Fruit fly (Drosophila melanogaster): Measurements from ENCODE around the gene Teh4.

Gene Teh4

DNA sequence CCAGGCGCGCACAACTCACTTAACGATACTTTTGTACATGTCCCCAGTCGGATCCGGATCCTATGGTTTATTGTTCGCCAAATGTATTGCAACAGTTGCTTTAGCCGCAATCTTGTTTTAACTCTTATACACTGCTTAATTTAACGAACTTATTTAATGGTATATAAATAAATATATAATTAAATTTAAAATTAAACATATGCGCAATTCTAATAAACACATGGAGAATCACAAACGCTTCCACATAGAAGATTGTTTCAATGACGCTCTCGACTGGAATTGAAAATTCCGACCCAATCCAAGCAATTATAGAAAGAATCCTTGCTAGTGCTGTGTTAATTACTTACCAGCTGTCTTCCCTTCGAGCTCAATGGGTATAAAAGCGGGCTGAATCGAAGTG lies 36.9 kb downstream of the Teh4 start, which contains the start of gene Akh:
Akh (plus strand) TSS at position 301 of the 400 bp plus-strand sequence.
- no peak for TF ChIP-seq CG33017 (tag; optimal IDR thresholded peaks at IDR 0.05)
- TF ChIP-seq CG7045 (GFP tag; optimal IDR thresholded peaks at IDR 0.05): no peak
- TF ChIP-seq Crg-1 (GFP tag; optimal IDR thresholded peaks at IDR 0.05): no peak
- no peak for TF ChIP-seq cic (GFP tag; optimal IDR thresholded peaks at IDR 0.05)
- TF ChIP-seq CG1620 (GFP tag; optimal IDR thresholded peaks at IDR 0.05): no peak
- TF ChIP-seq bab1 (GFP tag; optimal IDR thresholded peaks at IDR 0.05): no peak
- TF ChIP-seq CG7101 (tag; optimal IDR thresholded peaks at IDR 0.05): no peak
- TF ChIP-seq ovo (GFP tag; optimal IDR thresholded peaks at IDR 0.05): no peak
- no peak for TF ChIP-seq toe (GFP tag; optimal IDR thresholded peaks at IDR 0.05)

DNA sequence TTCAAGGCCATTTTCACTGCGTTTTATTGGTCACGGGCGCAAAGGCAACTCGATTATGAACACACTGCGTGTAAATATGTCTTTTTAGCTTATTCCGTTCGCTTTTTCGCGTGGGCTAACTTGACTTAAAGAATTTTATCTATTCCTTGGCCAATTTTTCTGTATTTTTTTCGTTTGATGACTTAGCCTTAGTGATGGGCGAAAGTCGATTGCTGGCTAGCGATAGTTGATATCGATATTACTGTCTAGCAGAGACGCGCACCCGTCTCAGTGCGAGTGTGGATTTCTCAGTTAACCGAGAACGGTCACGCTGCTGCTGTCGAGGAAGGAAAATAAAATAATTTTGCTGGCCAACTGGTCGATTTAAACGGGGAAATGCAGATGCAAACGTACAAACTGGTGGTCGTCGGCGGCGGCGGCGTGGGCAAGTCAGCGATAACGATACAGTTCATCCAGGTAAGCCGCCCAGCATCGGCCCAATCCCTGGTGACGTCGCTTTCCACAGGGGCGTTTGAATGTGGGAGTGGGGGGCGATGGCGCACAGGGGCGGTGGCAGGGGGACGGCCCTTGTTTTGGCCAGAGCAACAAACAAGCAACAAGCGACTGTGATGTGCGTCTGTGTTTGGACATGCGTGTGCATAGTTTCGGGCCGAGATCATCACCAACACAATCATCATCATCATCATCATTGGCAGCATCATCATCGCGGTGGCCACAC lies 39.1 kb downstream of the Teh4 start, which contains the start of the genes Rop and Ras64B:
Rop (minus strand) TSS at position 193 of the 718 bp plus-strand sequence.
Ras64B (plus strand) TSS at position 273 of the 718 bp plus-strand sequence.
- TF ChIP-seq pad (GFP tag; optimal IDR thresholded peaks at IDR 0.05): no peak
- TF ChIP-seq CG33017 (tag; optimal IDR thresholded peaks at IDR 0.05): peak; percentile 24
- TF ChIP-seq Clk (GFP tag; optimal IDR thresholded peaks at IDR 0.05): no peak
- TF ChIP-seq ovo (GFP tag; optimal IDR thresholded peaks at IDR 0.05): no peak
- no peak for TF ChIP-seq CG5204 (GFP tag; optimal IDR thresholded peaks at IDR 0.05)
- peak; percentile 75 for TF ChIP-seq bab1 (GFP tag; optimal IDR thresholded peaks at IDR 0.05)
- TF ChIP-seq CG7045 (GFP tag; optimal IDR thresholded peaks at IDR 0.05): no peak
- no peak for TF ChIP-seq kay (GFP tag; ENCODE audit: borderline replicate concordance)
- TF ChIP-seq Crg-1 (GFP tag; optimal IDR thresholded peaks at IDR 0.05): no peak
- TF ChIP-seq Hr96 (GFP tag; optimal IDR thresholded peaks at IDR 0.05): no peak
- peak; percentile 54 for TF ChIP-seq CG1620 (GFP tag; optimal IDR thresholded peaks at IDR 0.05)
- no peak for TF ChIP-seq cnc (optimal IDR thresholded peaks at IDR 0.05)
- TF ChIP-seq CG12768 (GFP tag; optimal IDR thresholded peaks at IDR 0.05): no peak
- TF ChIP-seq CG11617 (GFP tag; optimal IDR thresholded peaks at IDR 0.05): peak; percentile 35
- peak; percentile 12 for TF ChIP-seq CG14711 (tag; optimal IDR thresholded peaks at IDR 0.05)
- TF ChIP-seq Mnt (GFP tag; optimal IDR thresholded peaks at IDR 0.05): peak; percentile 36
- no peak for TF ChIP-seq toe (GFP tag; optimal IDR thresholded peaks at IDR 0.05)
- peak; percentile 21 for TF ChIP-seq CG7101 (tag; optimal IDR thresholded peaks at IDR 0.05)
- no peak for TF ChIP-seq tj (GFP tag; optimal IDR thresholded peaks at IDR 0.05)
- no peak for TF ChIP-seq cic (GFP tag; optimal IDR thresholded peaks at IDR 0.05)

DNA sequence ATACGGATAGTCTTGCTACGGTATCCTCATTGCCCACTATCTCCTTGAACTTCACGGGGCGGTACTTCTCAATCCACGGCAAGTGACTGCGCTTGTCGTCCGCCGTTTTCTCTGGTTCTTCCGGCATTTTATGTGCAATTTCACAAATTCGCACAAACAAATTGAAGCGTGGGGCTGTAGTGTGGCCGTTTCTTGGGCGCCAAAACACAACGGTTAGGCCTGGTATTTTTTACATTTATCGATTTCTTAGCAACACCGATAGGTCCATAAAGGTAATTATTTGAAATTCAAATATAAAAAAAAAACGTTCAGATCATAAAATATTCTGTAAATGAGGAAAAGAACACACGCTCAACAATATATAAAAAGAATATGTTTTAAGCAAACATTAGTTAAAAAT lies 42.2 kb downstream of the Teh4 start, which contains the start of gene RfC4:
RfC4 (minus strand) TSS at position 182 of the 400 bp plus-strand sequence.
- TF ChIP-seq CG1620 (GFP tag; optimal IDR thresholded peaks at IDR 0.05): no peak

DNA sequence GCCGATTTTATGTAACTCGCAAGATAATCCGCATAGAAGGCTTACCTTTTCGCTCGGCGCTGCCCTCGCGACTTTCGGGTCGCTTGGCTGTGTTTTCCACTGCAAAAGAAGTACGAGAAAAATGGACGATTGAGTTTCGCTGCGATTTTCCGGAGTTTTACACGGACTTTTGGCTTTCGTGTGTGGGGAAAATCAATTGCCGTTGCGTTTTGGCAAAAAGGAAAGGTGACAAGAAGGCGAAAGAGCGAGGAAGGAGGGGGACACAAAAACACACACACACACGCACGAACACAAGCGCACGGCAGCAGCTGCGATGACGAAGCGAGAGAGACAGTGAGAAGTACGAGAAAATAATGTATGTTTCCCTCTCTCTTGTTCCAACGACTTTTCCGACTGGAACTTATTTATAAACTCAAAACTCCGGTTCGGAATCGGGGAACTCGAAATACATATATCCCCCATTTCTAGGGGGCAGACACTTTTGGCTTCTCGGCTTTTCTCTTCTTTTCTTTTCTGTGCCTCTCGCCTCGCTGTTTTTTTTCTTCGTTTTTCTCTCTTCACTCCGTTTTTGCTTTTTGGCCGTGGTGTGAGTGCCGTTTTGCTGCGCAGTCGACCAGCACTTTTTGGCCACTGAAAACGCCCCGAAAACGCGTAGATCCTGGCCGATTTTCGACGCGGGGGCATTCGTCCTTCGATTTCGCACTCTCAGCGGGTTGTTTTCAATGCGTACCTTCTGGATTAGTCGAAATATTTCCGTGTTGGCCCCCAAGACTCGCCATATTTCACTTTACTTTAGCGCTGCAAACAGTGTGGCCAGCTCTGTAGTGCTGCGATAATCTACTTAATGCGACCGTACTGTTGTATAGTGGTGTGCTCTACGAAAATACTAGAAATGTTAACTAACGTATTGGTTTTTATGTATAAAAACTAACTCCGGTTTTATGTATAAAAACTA lies 44.1 kb downstream of the Teh4 start, which contains the start of gene ens:
ens (minus strand) TSS at position 827 of the 955 bp plus-strand sequence.
- no peak for TF ChIP-seq CG11617 (GFP tag; optimal IDR thresholded peaks at IDR 0.05)
- TF ChIP-seq bab1 (GFP tag; optimal IDR thresholded peaks at IDR 0.05): peak; percentile 61
- TF ChIP-seq pad (GFP tag; optimal IDR thresholded peaks at IDR 0.05): peak; percentile 68
- TF ChIP-seq Hr96 (GFP tag; optimal IDR thresholded peaks at IDR 0.05): no peak
- no peak for TF ChIP-seq ovo (GFP tag; optimal IDR thresholded peaks at IDR 0.05)
- TF ChIP-seq Crg-1 (GFP tag; optimal IDR thresholded peaks at IDR 0.05): no peak
- no peak for TF ChIP-seq Mnt (GFP tag; optimal IDR thresholded peaks at IDR 0.05)
- peak; percentile 18 for TF ChIP-seq cic (GFP tag; optimal IDR thresholded peaks at IDR 0.05)
- peak; percentile 15 for TF ChIP-seq tj (GFP tag; optimal IDR thresholded peaks at IDR 0.05)
- no peak for TF ChIP-seq CG5204 (GFP tag; optimal IDR thresholded peaks at IDR 0.05)
- TF ChIP-seq CG7045 (GFP tag; optimal IDR thresholded peaks at IDR 0.05): no peak
- peak; percentile 17 for TF ChIP-seq CG7101 (tag; optimal IDR thresholded peaks at IDR 0.05)
- no peak for TF ChIP-seq CG1620 (GFP tag; optimal IDR thresholded peaks at IDR 0.05)
- TF ChIP-seq cnc (optimal IDR thresholded peaks at IDR 0.05): no peak
- no peak for TF ChIP-seq Clk (GFP tag; optimal IDR thresholded peaks at IDR 0.05)
- TF ChIP-seq CG14711 (tag; optimal IDR thresholded peaks at IDR 0.05): no peak
- no peak for TF ChIP-seq toe (GFP tag; optimal IDR thresholded peaks at IDR 0.05)
- TF ChIP-seq CG33017 (tag; optimal IDR thresholded peaks at IDR 0.05): no peak
- no peak for TF ChIP-seq kay (GFP tag; ENCODE audit: borderline replicate concordance)
- TF ChIP-seq CG12768 (GFP tag; optimal IDR thresholded peaks at IDR 0.05): no peak

DNA sequence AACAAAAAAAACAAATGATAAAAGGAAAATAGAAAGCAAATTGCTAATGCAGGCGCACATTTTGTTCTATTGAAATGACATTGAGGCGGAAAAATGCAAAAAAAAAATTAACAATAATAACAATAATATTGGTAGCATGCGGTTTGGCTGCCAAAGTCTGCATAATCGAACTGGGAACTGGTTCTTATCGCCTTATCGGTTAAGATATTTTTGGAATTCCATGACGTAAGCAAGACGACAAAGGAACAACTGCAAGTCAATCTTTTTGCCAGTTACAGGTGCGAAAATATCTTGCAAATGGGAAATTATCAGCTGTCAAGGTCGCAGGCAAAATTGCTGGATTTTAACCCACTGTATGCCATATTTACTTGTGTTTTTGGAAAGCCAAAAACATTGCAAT lies 45.5 kb downstream of the Teh4 start:
- TF ChIP-seq pad (GFP tag; optimal IDR thresholded peaks at IDR 0.05) (no peak), CG12768 (GFP tag; optimal IDR thresholded peaks at IDR 0.05) (peak; percentile 22)

DNA sequence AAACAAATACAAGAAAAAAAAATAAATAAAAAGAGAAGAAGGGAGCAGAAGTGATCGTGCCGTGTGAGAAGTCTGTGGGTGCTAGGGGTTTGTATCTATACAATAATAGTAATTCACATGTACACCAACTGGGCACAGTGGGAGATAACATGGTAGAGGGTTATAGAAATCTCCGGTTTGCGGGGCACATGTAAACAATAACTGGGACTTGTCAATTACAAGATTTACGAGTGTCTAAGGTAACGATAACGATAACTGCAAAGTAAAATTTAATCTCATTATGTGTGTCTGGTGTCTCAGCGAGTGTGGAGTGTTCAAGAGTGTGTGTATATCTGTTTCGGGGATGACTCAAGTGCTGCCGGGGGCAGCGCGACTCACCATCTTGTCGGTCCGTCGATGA lies 47.3 kb downstream of the Teh4 start:
- TF ChIP-seq CG5204 (GFP tag; optimal IDR thresholded peaks at IDR 0.05) (no peak), Mnt (GFP tag; optimal IDR thresholded peaks at IDR 0.05) (peak; percentile 54), cic (GFP tag; optimal IDR thresholded peaks at IDR 0.05) (peak; percentile 88)

All from whole organism, adult.